Fruit fly (Drosophila melanogaster) whole organism, pupa: ENCODE data around the gene CG32054.

Experiments
- CG13204 ChIP-seq: fragments of 200-800 bp; sonication (Bioruptor generic); optimal IDR thresholded peaks from 2 replicates; lab custom pipeline; 2018; ENCODE audit warnings: missing biosample characterization, mild to moderate bottlenecking, missing genetic modification characterization, moderate library complexity
- CG14655 ChIP-seq: fragments of 200-800 bp; sonication (Bioruptor generic); optimal IDR thresholded peaks from 3 replicates; lab custom pipeline; 2017; ENCODE audit warnings: mild to moderate bottlenecking, missing biosample characterization, missing genetic modification reagents, missing genetic modification characterization
- CG17806 ChIP-seq: fragments of 200-800 bp; sonication (Bioruptor generic); optimal IDR thresholded peaks from 2 replicates; lab custom pipeline; 2018; ENCODE audit warnings: missing biosample characterization, mild to moderate bottlenecking, missing genetic modification characterization, moderate library complexity
- Ets98B ChIP-seq: fragments of 200-800 bp; sonication (Bioruptor generic); IDR thresholded peaks from 2 replicates; pipeline ENCODE4 v1.3.6; 2022; ENCODE audit warnings: missing biosample characterization, missing genetic modification characterization
- Pif1B ChIP-seq: fragments of 200-800 bp; sonication (Bioruptor generic); optimal IDR thresholded peaks from 3 replicates; lab custom pipeline; 2016; ENCODE audit warnings: missing biosample characterization, missing genetic modification characterization

- TF ChIP-seq Ets98B (GFP tag; lab: Robert Waterston, UW) (no peak), CG13204 (GFP tag; lab: Kevin White, UChicago) (no peak), CG17806 (tag; lab: Kevin White, UChicago) (no peak), CG14655 (GFP tag; lab: Kevin White, UChicago) (no peak), Pif1B (GFP tag; lab: Kevin White, UChicago) (no peak)
Observed at dm6 chr3L:10100781-10101180, 6.2 kb upstream of the CG32054 start, which contains the start of gene CG42826.
